Fruit fly (Drosophila melanogaster): Measurements from ENCODE around the gene CG3609.
A peak's percentile ranks its signal among the peaks of the same experiment; 100 is the strongest.

Gene CG3609

DNA sequence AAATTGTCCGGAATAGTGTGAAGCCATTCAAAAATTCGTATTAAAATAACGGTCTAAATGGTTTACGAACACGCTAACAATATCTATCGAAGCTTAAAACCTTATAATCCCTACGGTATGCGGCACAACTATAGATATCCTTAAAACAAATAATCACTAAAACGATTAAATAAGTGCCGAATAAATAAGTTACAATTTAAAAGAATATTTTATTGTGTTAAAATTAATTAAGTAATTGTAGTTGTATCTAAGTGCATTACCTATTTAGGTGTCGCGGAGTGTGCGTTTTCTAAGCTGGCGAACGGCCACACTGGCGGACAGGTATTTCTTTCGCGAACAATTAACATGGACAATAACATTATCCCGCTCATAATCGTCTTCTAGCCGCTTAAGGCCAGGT is 6.4 kb upstream of the CG3609 start, which contains the start of gene Eogt (continued):
- TF ChIP-seq CG1647 (GFP tag; optimal IDR thresholded peaks at IDR 0.05) (peak; percentile 65), CG3163 (GFP tag; optimal IDR thresholded peaks at IDR 0.05) (peak; percentile 32), HLH54F (GFP tag; optimal IDR thresholded peaks at IDR 0.05) (peak; percentile 67), CG15479 (GFP tag; optimal IDR thresholded peaks at IDR 0.05) (peak; percentile 27), HmgZ (tag; optimal IDR thresholded peaks at IDR 0.05) (peak; percentile 95), CG1024 (GFP tag; IDR thresholded peaks at IDR 0.05) (peak; percentile 94), ac (GFP tag; optimal IDR thresholded peaks at IDR 0.05) (peak; percentile 71), phol (tag; optimal IDR thresholded peaks at IDR 0.05) (peak; percentile 94), Dref (GFP tag; IDR thresholded peaks at IDR 0.05) (peak; percentile 39), Lpt (GFP tag; optimal IDR thresholded peaks at IDR 0.05) (no peak), zf30C (GFP tag; optimal IDR thresholded peaks at IDR 0.05) (no peak), ato (GFP tag; IDR thresholded peaks at IDR 0.05; ENCODE audit: partially characterized antibody) (no peak), CG10565 (GFP tag; optimal IDR thresholded peaks at IDR 0.05) (peak; percentile 54), CG4617 (GFP tag; optimal IDR thresholded peaks at IDR 0.05; ENCODE audit: borderline replicate concordance) (peak; percentile 92), abd-A (tag; optimal IDR thresholded peaks at IDR 0.05) (peak; percentile 76), lbe (GFP tag; optimal IDR thresholded peaks at IDR 0.05) (peak; percentile 90), CG7372 (GFP tag; IDR thresholded peaks at IDR 0.05) (peak; percentile 94), E2f2 (GFP tag; IDR thresholded peaks at IDR 0.05) (peak; percentile 79), Rfx (GFP tag; IDR thresholded peaks at IDR 0.05) (peak; percentile 97), kah (GFP tag; optimal IDR thresholded peaks at IDR 0.05) (peak; percentile 66), CG11456 (GFP tag; IDR thresholded peaks at IDR 0.05) (peak; percentile 96), CG11085 (GFP tag; IDR thresholded peaks at IDR 0.05) (peak; percentile 92), sim (GFP tag; IDR thresholded peaks at IDR 0.05) (peak; percentile 92), CG11696 (GFP tag; IDR thresholded peaks at IDR 0.05) (peak; percentile 100), crol (GFP tag; IDR thresholded peaks at IDR 0.05) (peak; percentile 54; the same call in 1 of the 2 replicates), CG11398 (GFP tag; optimal IDR thresholded peaks at IDR 0.05) (no peak), CG31365 (tag; optimal IDR thresholded peaks at IDR 0.05) (peak; percentile 49), grn (GFP tag; optimal IDR thresholded peaks at IDR 0.05) (no peak), CG7556 (GFP tag; optimal IDR thresholded peaks at IDR 0.05) (peak; percentile 89), Taf1 (GFP tag; IDR thresholded peaks at IDR 0.05) (peak; percentile 89), CG8944 (GFP tag; optimal IDR thresholded peaks at IDR 0.05) (peak; percentile 68), bigmax (GFP tag; optimal IDR thresholded peaks at IDR 0.05) (no peak), sug (tag; optimal IDR thresholded peaks at IDR 0.05) (peak; percentile 85), CG6765 (GFP tag; optimal IDR thresholded peaks at IDR 0.05) (peak; percentile 43), CG11723 (GFP tag; optimal IDR thresholded peaks at IDR 0.05) (peak; percentile 75), CG6791 (GFP tag; IDR thresholded peaks at IDR 0.05; ENCODE audit: partially characterized antibody) (0 out of 3 replicates have a peak, but pooled peaks have one; percentile 1), dmrt11E (tag; optimal IDR thresholded peaks at IDR 0.05) (peak; percentile 98), CG31441 (GFP tag; IDR thresholded peaks at IDR 0.05) (peak; percentile 86), Lhr (GFP tag; optimal IDR thresholded peaks at IDR 0.05) (peak; percentile 91), bab2 (GFP tag; optimal IDR thresholded peaks at IDR 0.05) (peak; percentile 85), bcd (GFP tag; optimal IDR thresholded peaks at IDR 0.05) (peak; percentile 96), CG8478 (optimal IDR thresholded peaks at IDR 0.05) (no peak), CG2116 (GFP tag; optimal IDR thresholded peaks at IDR 0.05) (peak; percentile 77), CG6175 (GFP tag; IDR thresholded peaks at IDR 0.05) (peak; percentile 90), Fer2 (tag; optimal IDR thresholded peaks at IDR 0.05) (peak; percentile 85), CG6272 (GFP tag; IDR thresholded peaks at IDR 0.05) (peak; percentile 95), CG2202 (tag; optimal IDR thresholded peaks at IDR 0.05) (peak; percentile 92), nerfin-2 (GFP tag; IDR thresholded peaks at IDR 0.05; ENCODE audit: partially characterized antibody) (no peak), CG17361 (GFP tag; IDR thresholded peaks at IDR 0.05) (peak; percentile 90), odd (GFP tag; optimal IDR thresholded peaks at IDR 0.05) (peak; percentile 72), CG12659 (GFP tag; optimal IDR thresholded peaks at IDR 0.05) (peak; percentile 95), stc (GFP tag; IDR thresholded peaks at IDR 0.05) (peak; percentile 97)
